Worm (Caenorhabditis elegans): Measurements from ENCODE around the gene swt-7.

The swt-7 gene

DNA sequence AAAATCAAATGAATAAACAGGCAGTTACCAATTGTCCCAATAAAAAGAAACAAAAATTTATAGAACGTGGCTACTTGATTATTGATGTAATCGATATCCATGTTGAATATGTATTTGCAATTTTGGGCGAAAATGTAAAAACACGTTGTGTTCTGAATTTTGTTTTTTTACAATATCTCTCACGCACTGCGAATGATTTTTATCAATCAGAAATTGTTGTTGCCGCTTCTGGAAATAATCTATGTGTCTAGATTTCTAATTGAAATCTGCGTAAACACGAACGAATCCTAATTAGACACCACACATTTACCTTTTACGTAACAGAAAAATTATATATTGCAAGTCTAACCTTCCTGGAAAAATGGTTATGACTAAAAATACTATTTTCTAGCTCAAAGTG is 47.5 kb downstream of the swt-7 start, which contains the start of gene srsx-13:
TSS of gene srsx-13 (minus strand) at position 101 of the 400 bp plus-strand sequence.
- TF ChIP-seq lsy-12 (tag; optimal IDR thresholded peaks at IDR 0.05) = no peak
- no peak for TF ChIP-seq ztf-11 (tag; optimal IDR thresholded peaks at IDR 0.05)
- TF ChIP-seq daf-12 (tag; optimal IDR thresholded peaks at IDR 0.05) = no peak
- no peak for TF ChIP-seq nhr-12 (tag; optimal IDR thresholded peaks at IDR 0.05)
- no peak for TF ChIP-seq nhr-28 (tag; optimal IDR thresholded peaks at IDR 0.05)
- no peak for TF ChIP-seq fos-1 (tag; optimal IDR thresholded peaks at IDR 0.05)
- TF ChIP-seq ztf-4 (tag; optimal IDR thresholded peaks at IDR 0.05) = no peak
- TF ChIP-seq R02D3.7 (tag; optimal IDR thresholded peaks at IDR 0.05) = no peak
- no peak for TF ChIP-seq skn-1 (tag; optimal IDR thresholded peaks at IDR 0.05)
- no peak for TF ChIP-seq elt-1 (tag; optimal IDR thresholded peaks at IDR 0.05)

DNA sequence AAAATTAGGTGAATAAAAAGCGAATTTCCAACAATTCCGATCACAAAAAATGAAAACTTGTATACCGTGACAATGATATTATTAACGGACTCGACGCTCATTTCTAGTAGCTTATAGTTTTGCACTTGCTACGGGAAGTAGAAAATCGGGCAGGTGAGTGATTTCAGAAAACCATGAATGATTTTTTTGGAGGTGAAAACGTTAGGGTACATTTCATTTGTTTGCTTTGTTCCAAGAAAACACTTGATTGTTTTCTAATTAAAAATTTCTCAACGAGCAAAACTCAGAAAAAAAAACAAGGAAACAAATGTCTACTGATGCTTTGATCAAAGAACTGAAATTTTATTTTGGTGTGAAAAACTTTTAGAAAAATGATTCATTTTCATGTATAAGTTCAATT is 49.7 kb downstream of the swt-7 start, which contains the start of gene srsx-12:
TSS of gene srsx-12 (minus strand) at position 101 of the 400 bp plus-strand sequence.
- no peak for TF ChIP-seq elt-3 (tag; optimal IDR thresholded peaks at IDR 0.05)
- no peak for TF ChIP-seq ceh-16 (tag; optimal IDR thresholded peaks at IDR 0.05)
- no peak for TF ChIP-seq lin-39 (tag; optimal IDR thresholded peaks at IDR 0.05)
- TF ChIP-seq ceh-28 (tag; optimal IDR thresholded peaks at IDR 0.05) = no peak

- TF ChIP-seq sea-2 (GFP tag; optimal IDR thresholded peaks at IDR 0.05) = no peak
- no peak for TF ChIP-seq ama-1 (optimal IDR thresholded peaks at IDR 0.05)
- no peak for TF ChIP-seq nhr-12 (tag; optimal IDR thresholded peaks at IDR 0.05)
- TF ChIP-seq nhr-76 (tag; optimal IDR thresholded peaks at IDR 0.05) = no peak
- TF ChIP-seq aly-2 (tag; optimal IDR thresholded peaks at IDR 0.05) = no peak
- no peak for TF ChIP-seq R02D3.7 (tag; optimal IDR thresholded peaks at IDR 0.05)
- TF ChIP-seq hmg-11 (tag; optimal IDR thresholded peaks at IDR 0.05) = no peak
- TF ChIP-seq nhr-25 (tag; optimal IDR thresholded peaks at IDR 0.05) = no peak
- TF ChIP-seq nhr-43 (tag; optimal IDR thresholded peaks at IDR 0.05; ENCODE audit: poor library complexity, severe bottlenecking) = no peak
- no peak for TF ChIP-seq skn-1 (tag; optimal IDR thresholded peaks at IDR 0.05)
- no peak for TF ChIP-seq nhr-237 (tag; optimal IDR thresholded peaks at IDR 0.05)
- no peak for TF ChIP-seq elt-3 (tag; optimal IDR thresholded peaks at IDR 0.05)
- no peak for TF ChIP-seq zag-1 (tag; optimal IDR thresholded peaks at IDR 0.05)
- TF ChIP-seq egl-5 (tag; optimal IDR thresholded peaks at IDR 0.05) = no peak
- TF ChIP-seq ztf-11 (tag; optimal IDR thresholded peaks at IDR 0.05) = no peak
- TF ChIP-seq ZK546.5 (tag; optimal IDR thresholded peaks at IDR 0.05) = no peak
Measured at ce11 chrV:4980094-4980493, 50.5 kb downstream of the swt-7 start.
